Fruit fly (Drosophila melanogaster): ENCODE results near the gene Cbp80.

The Cbp80 gene

DNA sequence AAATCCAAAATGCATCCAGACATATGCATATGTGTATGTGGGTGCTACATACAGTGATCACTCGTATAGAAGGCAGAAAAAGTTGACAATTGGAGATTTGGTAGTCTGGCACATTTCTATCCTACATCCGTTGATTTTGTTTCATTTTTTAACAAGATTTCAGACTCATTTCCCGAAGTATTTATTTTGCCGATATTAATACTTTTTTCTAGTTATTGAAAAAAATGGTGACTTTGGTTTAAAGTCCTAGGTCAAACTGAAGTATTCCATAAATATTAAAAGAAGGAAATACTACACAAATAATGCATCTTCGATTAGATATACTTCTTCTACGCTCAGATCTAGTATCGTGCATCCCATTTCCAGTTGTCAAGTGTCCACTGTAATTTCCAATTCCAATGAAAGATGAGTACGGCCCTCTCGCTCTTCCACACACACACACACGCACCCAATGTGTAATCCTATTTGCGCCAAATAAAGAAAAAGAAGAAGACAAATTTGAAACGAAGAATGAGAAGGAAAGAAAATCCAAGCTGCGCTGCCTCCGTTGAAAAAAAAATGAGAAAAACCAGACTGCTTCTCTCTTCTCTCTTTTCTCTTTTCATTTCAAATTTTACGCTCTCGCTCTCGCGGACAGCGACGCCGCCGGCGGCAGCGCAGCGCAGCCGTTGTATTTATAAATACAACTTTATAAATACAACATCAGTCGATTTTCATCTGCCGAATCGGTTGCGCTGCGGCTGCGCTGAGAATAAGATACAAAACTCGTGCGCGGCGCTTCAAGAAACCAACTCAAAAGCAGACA is 32.7 kb upstream of the Cbp80 start, which contains the start of gene peb (continued):
- TF ChIP-seq Mrtf (GFP tag; IDR thresholded peaks at IDR 0.05) (no peak), Doc3 (GFP tag; IDR thresholded peaks at IDR 0.05; ENCODE audit: partially characterized antibody) (no peak; the same call in 2 of the 3 replicates), Ssrp (tag; optimal IDR thresholded peaks at IDR 0.05) (peak; percentile 86), Scr (GFP tag; IDR thresholded peaks at IDR 0.05; ENCODE audit: partially characterized antibody) (0 out of 2 replicates have a peak, but pooled peaks have one; percentile 22), nerfin-2 (GFP tag; IDR thresholded peaks at IDR 0.05; ENCODE audit: partially characterized antibody) (no peak), CG2678 (tag; optimal IDR thresholded peaks at IDR 0.05) (peak; percentile 47), unc-4 (GFP tag; IDR thresholded peaks at IDR 0.05; ENCODE audit: partially characterized antibody) (0 out of 2 replicates have a peak, but pooled peaks have one; percentile 29), mam (GFP tag; optimal IDR thresholded peaks at IDR 0.05) (peak; percentile 22), D19A (tag; optimal IDR thresholded peaks at IDR 0.05) (peak; percentile 18), CG4424 (GFP tag; optimal IDR thresholded peaks at IDR 0.05) (peak; percentile 67), CG7963 (GFP tag; IDR thresholded peaks at IDR 0.05; ENCODE audit: partially characterized antibody) (no peak), ab (GFP tag; optimal IDR thresholded peaks at IDR 0.05) (no peak), Bteb2 (GFP tag; optimal IDR thresholded peaks at IDR 0.05) (no peak), lola (GFP tag; optimal IDR thresholded peaks at IDR 0.05) (peak in 1 of 3 experiments; percentile 83), E2f1 (GFP tag; IDR thresholded peaks at IDR 0.05) (peak; percentile 34; the same call in 1 of the 2 replicates), CG32532 (GFP tag; IDR thresholded peaks at IDR 0.05) (no peak), bab2 (GFP tag; optimal IDR thresholded peaks at IDR 0.05) (peak; percentile 74), CG2889 (GFP tag; IDR thresholded peaks at IDR 0.05) (no peak), CG15269 (tag; optimal IDR thresholded peaks at IDR 0.05) (no peak), CG2199 (GFP tag; IDR thresholded peaks at IDR 0.05) (0 out of 3 replicates have a peak, but pooled peaks have one; percentile 44), CG14860 (GFP tag; IDR thresholded peaks at IDR 0.05; ENCODE audit: partially characterized antibody) (no peak), gem (tag; optimal IDR thresholded peaks at IDR 0.05) (peak; percentile 68), CG14667 (GFP tag; IDR thresholded peaks at IDR 0.05) (no peak), zfh2 (GFP tag; optimal IDR thresholded peaks at IDR 0.05) (no peak), phol (tag; optimal IDR thresholded peaks at IDR 0.05) (peak; percentile 74), run (tag; optimal IDR thresholded peaks at IDR 0.05) (no peak), CG12299 (tag; optimal IDR thresholded peaks at IDR 0.05) (no peak), CG2129 (GFP tag; IDR thresholded peaks at IDR 0.05; ENCODE audit: partially characterized antibody) (no peak), CG10565 (GFP tag; optimal IDR thresholded peaks at IDR 0.05) (no peak), CG18764 (GFP tag; optimal IDR thresholded peaks at IDR 0.05) (no peak), gro (GFP tag; optimal IDR thresholded peaks at IDR 0.05) (no peak), ranshi (GFP tag; IDR thresholded peaks at IDR 0.05) (peak; percentile 40; the same call in 1 of the 2 replicates), CG16863 (GFP tag; optimal IDR thresholded peaks at IDR 0.05) (peak; percentile 45), gt (GFP tag; IDR thresholded peaks at IDR 0.05) (0 out of 2 replicates have a peak, but pooled peaks have one; percentile 43), Atf6 (GFP tag; IDR thresholded peaks at IDR 0.05) (peak; percentile 15; the same call in 1 of the 2 replicates), CG12155 (GFP tag; optimal IDR thresholded peaks at IDR 0.05) (peak; percentile 14), Deaf1 (tag; optimal IDR thresholded peaks at IDR 0.05) (no peak), CG10959 (GFP tag; IDR thresholded peaks at IDR 0.05) (peak; percentile 54), CG3995 (GFP tag; optimal IDR thresholded peaks at IDR 0.05) (no peak), Adf1 (GFP tag; IDR thresholded peaks at IDR 0.05) (peak; percentile 96), CG17612 (GFP tag; IDR thresholded peaks at IDR 0.05) (no peak), CG1792 (GFP tag; optimal IDR thresholded peaks at IDR 0.05) (no peak), shn (GFP tag; optimal IDR thresholded peaks at IDR 0.05) (no peak), Tbp (GFP tag; optimal IDR thresholded peaks at IDR 0.05) (no peak), Hmx (GFP tag; optimal IDR thresholded peaks at IDR 0.05) (no peak), CG10209 (GFP tag; optimal IDR thresholded peaks at IDR 0.05) (peak; percentile 33), row (GFP tag; IDR thresholded peaks at IDR 0.05) (peak; percentile 71), CG10543 (GFP tag; optimal IDR thresholded peaks at IDR 0.05) (no peak), Hey (tag; optimal IDR thresholded peaks at IDR 0.05) (no peak)
